Fruit fly (Drosophila melanogaster) whole organism, prepupa: ENCODE data around the gene Sr-CI.
A peak's percentile ranks its signal among the peaks of the same experiment; 100 is the strongest.

Experiments
- Blimp-1 ChIP-seq: fragments of 200-800 bp; sonication (Bioruptor generic); optimal IDR thresholded peaks from 3 replicates; lab custom pipeline; 2017; ENCODE audit warnings: missing biosample characterization, missing genetic modification characterization, mild to moderate bottlenecking, moderate library complexity, missing genetic modification reagents
- CG34406 ChIP-seq: fragments of 200-800 bp; sonication (Bioruptor generic); optimal IDR thresholded peaks from 3 replicates; lab custom pipeline; 2016; ENCODE audit warnings: missing biosample characterization, missing genetic modification characterization
- CG8119 ChIP-seq: fragments of 200-800 bp; sonication (Bioruptor generic); IDR thresholded peaks from 3 replicates; pipeline ENCODE4 v1.3.6; 2022; ENCODE audit warnings: missing biosample characterization, missing genetic modification characterization
- Ets21C ChIP-seq: fragments of 200-800 bp; sonication (Bioruptor generic); optimal IDR thresholded peaks from 3 replicates; lab custom pipeline; 2016; ENCODE audit warnings: missing biosample characterization, missing genetic modification characterization
- Gug ChIP-seq: fragments of 200-800 bp; sonication (Bioruptor generic); IDR thresholded peaks from 2 replicates; pipeline ENCODE4 v1.3.6; 2022; ENCODE audit warnings: missing biosample characterization, missing genetic modification characterization
- Sox15 ChIP-seq: fragments of 200-800 bp; sonication (Bioruptor generic); optimal IDR thresholded peaks from 3 replicates; lab custom pipeline; 2016; ENCODE audit warnings: missing biosample characterization, missing genetic modification characterization
- net ChIP-seq: fragments of 200-800 bp; sonication (Bioruptor generic); optimal IDR thresholded peaks from 3 replicates; lab custom pipeline; 2016; ENCODE audit warnings: missing biosample characterization, missing genetic modification characterization
- pdm3 ChIP-seq: fragments of 200-800 bp; sonication (Bioruptor generic); optimal IDR thresholded peaks from 3 replicates; lab custom pipeline; 2016; ENCODE audit warnings: missing biosample characterization, missing genetic modification characterization
- vri ChIP-seq: fragments of 200-800 bp; sonication (Bioruptor generic); optimal IDR thresholded peaks from 3 replicates; lab custom pipeline; 2016; ENCODE audit warnings: missing biosample characterization, mild to moderate bottlenecking, missing genetic modification characterization

DNA sequence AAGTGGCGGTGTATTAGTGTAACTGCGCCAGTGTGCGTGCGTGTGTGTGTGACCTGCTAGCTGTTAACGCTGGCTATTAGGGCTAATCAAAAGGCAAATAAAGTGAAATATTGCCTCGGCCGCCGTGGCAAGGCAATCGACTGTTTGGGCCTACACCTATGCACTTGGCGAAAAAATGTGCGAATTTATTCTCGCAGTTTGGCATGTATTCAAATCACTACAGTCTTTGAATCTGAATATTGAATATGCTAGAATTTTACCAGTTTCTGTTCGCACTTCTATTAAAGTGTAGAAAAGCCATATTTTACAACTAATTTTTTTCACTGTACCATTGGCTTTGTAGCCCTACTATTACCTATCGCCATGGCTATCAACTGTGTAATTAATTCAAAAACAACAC lies 40.7 kb upstream of the Sr-CI start:
- TF ChIP-seq CG8119 (GFP tag; lab: Robert Waterston, UW) (peak; percentile 68), Gug (GFP tag; lab: Robert Waterston, UW) (peak; percentile 52; the same call in 1 of the 2 replicates), vri (no peak), Sox15 (no peak), CG34406 (GFP tag; lab: Kevin White, UChicago) (no peak), pdm3 (peak; percentile 61), net (no peak), Ets21C (GFP tag; lab: Kevin White, UChicago) (no peak), Blimp-1 (GFP tag; lab: Kevin White, UChicago) (no peak)
